Fruit fly (Drosophila melanogaster): ENCODE data around the gene CG7102.
A peak's percentile ranks its signal among the peaks of the same experiment; 100 is the strongest.

CG7102 gene

dm6 chr2L:7872680-7873079 lies 14.6 kb downstream of the CG7102 start (continued):
- TF ChIP-seq CG12769 (tag; optimal IDR thresholded peaks at IDR 0.05) (no peak), CG9437 (GFP tag; optimal IDR thresholded peaks at IDR 0.05) (no peak), CG42726 (GFP tag; IDR thresholded peaks at IDR 0.05; ENCODE audit: partially characterized antibody) (peak; percentile 87), CG10147 (GFP tag; optimal IDR thresholded peaks at IDR 0.05) (no peak), Ets97D (GFP tag; optimal IDR thresholded peaks at IDR 0.05) (no peak), toy (GFP tag; IDR thresholded peaks at IDR 0.05) (no peak), NC2α (GFP tag; optimal IDR thresholded peaks at IDR 0.05) (no peak), CG8388 (GFP tag; optimal IDR thresholded peaks at IDR 0.05) (no peak), crol (GFP tag; IDR thresholded peaks at IDR 0.05) (no peak), Poxn (GFP tag; IDR thresholded peaks at IDR 0.05) (no peak), Chrac-16 (GFP tag; optimal IDR thresholded peaks at IDR 0.05) (no peak), nerfin-2 (GFP tag; IDR thresholded peaks at IDR 0.05; ENCODE audit: partially characterized antibody) (peak; percentile 94), CG17912 (GFP tag; optimal IDR thresholded peaks at IDR 0.05) (no peak), ATbp (GFP tag; optimal IDR thresholded peaks at IDR 0.05) (no peak), repo (GFP tag; optimal IDR thresholded peaks at IDR 0.05) (no peak), NC2β (GFP tag; optimal IDR thresholded peaks at IDR 0.05) (no peak), pum (GFP tag; optimal IDR thresholded peaks at IDR 0.05) (no peak), CG10654 (GFP tag; optimal IDR thresholded peaks at IDR 0.05) (no peak), Doc3 (GFP tag; IDR thresholded peaks at IDR 0.05; ENCODE audit: partially characterized antibody) (peak; percentile 50; the same call in 2 of the 3 replicates), nau (GFP tag; optimal IDR thresholded peaks at IDR 0.05) (no peak), Adf1 (GFP tag; IDR thresholded peaks at IDR 0.05) (no peak), trem (tag; optimal IDR thresholded peaks at IDR 0.05) (no peak), Trl (optimal IDR thresholded peaks at IDR 0.05) (no peak), Trl (GFP tag; optimal IDR thresholded peaks at IDR 0.05) (no peak), z (GFP tag; IDR thresholded peaks at IDR 0.05) (no peak), cas (GFP tag; IDR thresholded peaks at IDR 0.05) (no peak), Xbp1 (GFP tag; optimal IDR thresholded peaks at IDR 0.05) (no peak), Rx (GFP tag; IDR thresholded peaks at IDR 0.05) (no peak), CG4404 (GFP tag; IDR thresholded peaks at IDR 0.05) (no peak), tgo (GFP tag; IDR thresholded peaks at IDR 0.05) (no peak), CG17385 (GFP tag; optimal IDR thresholded peaks at IDR 0.05) (no peak), CG9609 (GFP tag; optimal IDR thresholded peaks at IDR 0.05) (no peak), gt (GFP tag; IDR thresholded peaks at IDR 0.05) (no peak), fd96Cb (tag; optimal IDR thresholded peaks at IDR 0.05) (no peak), YL-1 (GFP tag; optimal IDR thresholded peaks at IDR 0.05) (no peak), Myb (GFP tag; optimal IDR thresholded peaks at IDR 0.05) (no peak), Bgb (GFP tag; IDR thresholded peaks at IDR 0.05; ENCODE audit: partially characterized antibody) (peak; percentile 88), CG11696 (GFP tag; IDR thresholded peaks at IDR 0.05) (no peak), CG17612 (GFP tag; IDR thresholded peaks at IDR 0.05) (no peak), Mad (GFP tag; optimal IDR thresholded peaks at IDR 0.05) (no peak), unc-4 (GFP tag; IDR thresholded peaks at IDR 0.05; ENCODE audit: partially characterized antibody) (peak; percentile 59), CG8765 (GFP tag; IDR thresholded peaks at IDR 0.05) (no peak), Med (GFP tag) (no peak), ham (GFP tag; IDR thresholded peaks at IDR 0.05) (no peak), abd-A (tag; optimal IDR thresholded peaks at IDR 0.05) (no peak), fd102C (GFP tag; optimal IDR thresholded peaks at IDR 0.05) (no peak), Six4 (GFP tag; optimal IDR thresholded peaks at IDR 0.05) (no peak)
